Worm (Caenorhabditis elegans): ENCODE measurements around the gene C18H7.12.

Gene C18H7.12

ce11 chrIV:563417-563816, 24.2 kb downstream of the C18H7.12 start:
- TF ChIP-seq fkh-10 (GFP tag; optimal IDR thresholded peaks at IDR 0.05) (peak; percentile 50), daf-12 (tag; optimal IDR thresholded peaks at IDR 0.05) (no peak)

ce11 chrIV:560780-561179, 26.8 kb downstream of the C18H7.12 start:
- TF ChIP-seq nhr-11 (tag; optimal IDR thresholded peaks at IDR 0.05), result no peak
- no peak for TF ChIP-seq ZK546.5 (tag; optimal IDR thresholded peaks at IDR 0.05)
- TF ChIP-seq ceh-82 (tag; optimal IDR thresholded peaks at IDR 0.05), result no peak
- TF ChIP-seq daf-12 (tag; optimal IDR thresholded peaks at IDR 0.05), result no peak
- TF ChIP-seq hmg-11 (tag; optimal IDR thresholded peaks at IDR 0.05), result no peak
- TF ChIP-seq elt-1 (tag; optimal IDR thresholded peaks at IDR 0.05), result no peak
- TF ChIP-seq nhr-23 (tag; optimal IDR thresholded peaks at IDR 0.05), result no peak
- no peak for TF ChIP-seq nhr-12 (tag; optimal IDR thresholded peaks at IDR 0.05)
- TF ChIP-seq egl-5 (tag; optimal IDR thresholded peaks at IDR 0.05), result no peak
- TF ChIP-seq nhr-237 (tag; optimal IDR thresholded peaks at IDR 0.05), result no peak
- no peak for TF ChIP-seq ceh-9 (tag; optimal IDR thresholded peaks at IDR 0.05)
- TF ChIP-seq snpc-4 (tag; optimal IDR thresholded peaks at IDR 0.05), result no peak
- TF ChIP-seq unc-39 (tag; optimal IDR thresholded peaks at IDR 0.05), result no peak
- no peak for TF ChIP-seq mml-1 (tag; optimal IDR thresholded peaks at IDR 0.05)
- TF ChIP-seq lin-39 (tag; optimal IDR thresholded peaks at IDR 0.05), result no peak
- TF ChIP-seq zag-1 (tag; optimal IDR thresholded peaks at IDR 0.05), result no peak
- no peak for TF ChIP-seq nhr-25 (tag; optimal IDR thresholded peaks at IDR 0.05)

ce11 chrIV:560314-560713, 27.3 kb downstream of the C18H7.12 start:
- TF ChIP-seq unc-39 (tag; optimal IDR thresholded peaks at IDR 0.05) (no peak), lin-15B (tag; optimal IDR thresholded peaks at IDR 0.05) (no peak), tbx-2 (tag; optimal IDR thresholded peaks at IDR 0.05) (no peak), ztf-11 (tag; optimal IDR thresholded peaks at IDR 0.05) (no peak), egl-5 (tag; optimal IDR thresholded peaks at IDR 0.05) (no peak), elt-2 (tag; optimal IDR thresholded peaks at IDR 0.05) (no peak), snpc-4 (tag; optimal IDR thresholded peaks at IDR 0.05) (no peak), nhr-11 (tag; optimal IDR thresholded peaks at IDR 0.05) (no peak), aly-2 (tag; optimal IDR thresholded peaks at IDR 0.05) (no peak), lin-39 (tag; optimal IDR thresholded peaks at IDR 0.05) (no peak), pha-4 (tag; optimal IDR thresholded peaks at IDR 0.05) (no peak), nfya-1 (tag; optimal IDR thresholded peaks at IDR 0.05; ENCODE audit: insufficient read depth) (no peak)

- no peak for TF ChIP-seq ceh-82 (tag; optimal IDR thresholded peaks at IDR 0.05)
- no peak for TF ChIP-seq pha-4 (tag; optimal IDR thresholded peaks at IDR 0.05)
- no peak for TF ChIP-seq skn-1 (tag; optimal IDR thresholded peaks at IDR 0.05)
- no peak for TF ChIP-seq nhr-43 (tag; optimal IDR thresholded peaks at IDR 0.05; ENCODE audit: poor library complexity, severe bottlenecking)
- TF ChIP-seq zag-1 (tag; optimal IDR thresholded peaks at IDR 0.05), result no peak
- no peak for TF ChIP-seq nhr-77 (tag; optimal IDR thresholded peaks at IDR 0.05)
- TF ChIP-seq unc-62 (GFP tag; optimal IDR thresholded peaks at IDR 0.05), result no peak
- TF ChIP-seq R02D3.7 (tag; optimal IDR thresholded peaks at IDR 0.05), result no peak
- no peak for TF ChIP-seq ztf-11 (tag; optimal IDR thresholded peaks at IDR 0.05)
These were observed 28.8 kb downstream of the C18H7.12 start, which contains the start of gene efn-4 for ce11 chrIV:558735-559284. TSS of gene efn-4 (plus strand) at chrIV:559234.

- TF ChIP-seq nhr-76 (tag; optimal IDR thresholded peaks at IDR 0.05) (no peak), hmg-11 (tag; optimal IDR thresholded peaks at IDR 0.05) (no peak), lin-39 (tag; optimal IDR thresholded peaks at IDR 0.05) (no peak), nhr-237 (tag; optimal IDR thresholded peaks at IDR 0.05) (no peak), ceh-82 (tag; optimal IDR thresholded peaks at IDR 0.05) (no peak), snpc-4 (tag; optimal IDR thresholded peaks at IDR 0.05) (no peak), aly-2 (tag; optimal IDR thresholded peaks at IDR 0.05) (no peak), nhr-11 (tag; optimal IDR thresholded peaks at IDR 0.05) (no peak), ceh-9 (tag; optimal IDR thresholded peaks at IDR 0.05) (no peak), nhr-25 (tag; optimal IDR thresholded peaks at IDR 0.05) (no peak), elt-1 (tag; optimal IDR thresholded peaks at IDR 0.05) (no peak), fos-1 (tag; optimal IDR thresholded peaks at IDR 0.05) (no peak)
These were observed 33.6 kb downstream of the C18H7.12 start for ce11 chrIV:554005-554404.

- TF ChIP-seq elt-2 (tag; optimal IDR thresholded peaks at IDR 0.05), result peak; percentile 84
- no peak for TF ChIP-seq hmg-11 (tag; optimal IDR thresholded peaks at IDR 0.05)
- peak; percentile 82 for TF ChIP-seq pqm-1 (tag; optimal IDR thresholded peaks at IDR 0.05)
- TF ChIP-seq nhr-25 (tag; optimal IDR thresholded peaks at IDR 0.05), result no peak
These were observed 35.7 kb downstream of the C18H7.12 start for ce11 chrIV:551923-552322.

Data from whole organism, L3 larva.